Worm (Caenorhabditis elegans) whole organism, late embryonic: Measurements from ENCODE around the gene Y56A3A.16.

Experiments used
- K02D7.2 ChIP-seq: sonication (generic microtip); optimal IDR thresholded peaks from 2 replicates; lab custom pipeline; 2017; ENCODE audit warnings: mild to moderate bottlenecking, missing genetic modification characterization, missing compliant biosample characterization
- ceh-6 ChIP-seq: fragments of 200-800 bp; sonication (Bioruptor generic); optimal IDR thresholded peaks from 2 replicates; lab custom pipeline; 2018; ENCODE audit warnings: mild to moderate bottlenecking, missing genetic modification characterization, missing compliant biosample characterization
- che-1 ChIP-seq: sonication (generic microtip); optimal IDR thresholded peaks from 2 replicates; lab custom pipeline; 2016; ENCODE audit warnings: mild to moderate bottlenecking, missing genetic modification characterization, missing compliant biosample characterization
- dve-1 ChIP-seq: sonication (generic microtip); optimal IDR thresholded peaks from 2 replicates; lab custom pipeline; 2017; ENCODE audit warnings: antibody characterized with exemption, mild to moderate bottlenecking, missing genetic modification characterization, missing compliant biosample characterization
- ets-4 ChIP-seq: sonication (generic microtip); optimal IDR thresholded peaks from 2 replicates; lab custom pipeline; 2016; ENCODE audit warnings: missing genetic modification characterization, missing compliant biosample characterization
- madf-2 ChIP-seq: sonication (generic microtip); optimal IDR thresholded peaks from 2 replicates; lab custom pipeline; 2017; ENCODE audit warnings: missing genetic modification characterization, missing compliant biosample characterization
- nhr-11 ChIP-seq: fragments of 150-350 bp; optimal IDR thresholded peaks from 2 replicates; lab custom pipeline; 2014; ENCODE audit warnings: missing biosample characterization, missing genetic modification characterization
- pha-4 ChIP-seq: fragments of 150-350 bp; optimal IDR thresholded peaks from 2 replicates; lab custom pipeline; 2018; ENCODE audit warnings: missing biosample characterization, missing genetic modification reagents, missing genetic modification characterization
- pqm-1 ChIP-seq: sonication (generic microtip); optimal IDR thresholded peaks from 2 replicates; lab custom pipeline; 2016; ENCODE audit warnings: missing genetic modification characterization, missing compliant biosample characterization
- rnt-1 ChIP-seq: sonication (generic microtip); optimal IDR thresholded peaks from 2 replicates; lab custom pipeline; 2016; ENCODE audit warnings: missing genetic modification characterization, missing compliant biosample characterization
- sdc-2 ChIP-seq: sonication (generic microtip); optimal IDR thresholded peaks from 2 replicates; lab custom pipeline; 2016; ENCODE audit warnings: missing genotype, missing genetic modification characterization, missing compliant biosample characterization
- syd-9 ChIP-seq: sonication (generic microtip); optimal IDR thresholded peaks from 2 replicates; lab custom pipeline; 2016; ENCODE audit warnings: mild to moderate bottlenecking, missing genetic modification characterization, moderate library complexity, missing compliant biosample characterization
- tbx-2 ChIP-seq: sonication (generic microtip); optimal IDR thresholded peaks from 2 replicates; lab custom pipeline; 2016; ENCODE audit warnings: missing genetic modification characterization, missing compliant biosample characterization

DNA sequence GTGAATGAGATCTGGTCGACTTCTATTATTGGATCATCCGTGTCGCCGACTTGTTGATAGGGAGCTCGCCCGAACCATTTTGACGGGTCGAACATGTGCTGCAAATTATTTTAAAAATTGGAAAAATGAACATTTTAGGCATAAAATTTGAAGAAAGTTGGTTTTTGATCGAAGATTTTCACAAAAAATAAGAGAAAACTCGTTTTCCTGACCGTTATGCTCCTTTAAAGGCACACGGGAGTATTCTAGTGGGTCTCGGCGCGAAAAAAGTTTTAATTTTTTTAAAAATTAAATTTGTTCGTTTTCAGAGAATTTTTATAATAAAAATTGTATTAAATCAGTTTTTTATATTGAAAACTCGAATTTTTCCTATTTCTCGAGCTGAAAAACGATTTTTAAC lies at the start of gene Y56A3A.16:
- TF ChIP-seq rnt-1 (tag; lab: Kevin White, UChicago) (no peak), sdc-2 (no peak), syd-9 (tag; lab: Kevin White, UChicago) (no peak), che-1 (tag; lab: Kevin White, UChicago) (no peak), pqm-1 (tag; lab: Kevin White, UChicago) (no peak), nhr-11 (tag; lab: Kevin White, UChicago) (no peak), pha-4 (tag; lab: Kevin White, UChicago) (no peak), ceh-6 (GFP tag; lab: Kevin White, UChicago) (no peak), madf-2 (tag; lab: Kevin White, UChicago) (no peak), ets-4 (tag; lab: Kevin White, UChicago) (no peak), dve-1 (tag; lab: Kevin White, UChicago) (no peak), tbx-2 (tag; lab: Kevin White, UChicago) (no peak), K02D7.2 (tag; lab: Kevin White, UChicago) (no peak)
